Worm (Caenorhabditis elegans): ENCODE data around the gene srt-50.

ce11 chrIV:15098294-15098693, 23.8 kb downstream of the srt-50 start, which contains the start of gene srt-49:
- TF ChIP-seq che-1 (tag; optimal IDR thresholded peaks at IDR 0.05) (no peak), nhr-11 (tag; optimal IDR thresholded peaks at IDR 0.05) (no peak), F13H6.1 (tag; optimal IDR thresholded peaks at IDR 0.05) (no peak), unc-55 (GFP tag; optimal IDR thresholded peaks at IDR 0.05) (no peak), K09A11.1 (tag; optimal IDR thresholded peaks at IDR 0.05; ENCODE audit: insufficient read depth) (no peak), hlh-6 (tag; optimal IDR thresholded peaks at IDR 0.05) (no peak), unc-3 (GFP tag; conservative IDR thresholded peaks at IDR 0.05) (no peak), unc-3 (tag; optimal IDR thresholded peaks at IDR 0.05) (no peak)

Data from whole organism, late embryonic.